Worm (Caenorhabditis elegans): Measurements from ENCODE around the gene C06G3.3.

The C06G3.3 gene

ce11 chrIV:7049672-7050206, 13.8 kb downstream of the C06G3.3 start, which contains the start of gene nhr-105 (continued):
- TF ChIP-seq ztf-6 (GFP tag; IDR thresholded peaks at IDR 0.05): no peak
- TF ChIP-seq sdz-38 (tag; optimal IDR thresholded peaks at IDR 0.05): no peak
- peak; percentile 56 for TF ChIP-seq attf-5 (GFP tag; optimal IDR thresholded peaks at IDR 0.05)
- TF ChIP-seq tlf-1 (GFP tag; optimal IDR thresholded peaks at IDR 0.05): peak; percentile 10
- no peak for TF ChIP-seq gei-17 (GFP tag; optimal IDR thresholded peaks at IDR 0.05)
- no peak for TF ChIP-seq ceh-27 (GFP tag; optimal IDR thresholded peaks at IDR 0.05)
- TF ChIP-seq nfya-2 (GFP tag; IDR thresholded peaks at IDR 0.05): no peak
- no peak for TF ChIP-seq unc-130 (GFP tag; optimal IDR thresholded peaks at IDR 0.05)
- TF ChIP-seq ceh-58 (GFP tag; IDR thresholded peaks at IDR 0.05): no peak
- TF ChIP-seq ceh-79 (tag; optimal IDR thresholded peaks at IDR 0.05): no peak
- TF ChIP-seq B0019.2 (GFP tag; conservative IDR thresholded peaks at IDR 0.05): no peak
- no peak for TF ChIP-seq zim-3 (tag; optimal IDR thresholded peaks at IDR 0.05)
- TF ChIP-seq zfh-2 (GFP tag; conservative IDR thresholded peaks at IDR 0.05): no peak
- TF ChIP-seq nfya-1 (tag; optimal IDR thresholded peaks at IDR 0.05; ENCODE audit: borderline replicate concordance, insufficient read depth): no peak
- peak; percentile 62 for TF ChIP-seq C06A6.2 (GFP tag; conservative IDR thresholded peaks at IDR 0.05)
- no peak for TF ChIP-seq die-1 (tag; optimal IDR thresholded peaks at IDR 0.05)
- no peak for TF ChIP-seq nhr-120 (GFP tag; IDR thresholded peaks at IDR 0.05)
- TF ChIP-seq egrh-3 (GFP tag; IDR thresholded peaks at IDR 0.05): no peak
- 0 out of 2 replicates have a peak, but pooled peaks have one; percentile 24 for TF ChIP-seq B0336.3 (GFP tag; IDR thresholded peaks at IDR 0.05)
- peak; percentile 9 for TF ChIP-seq ztf-18 (tag; optimal IDR thresholded peaks at IDR 0.05)
- TF ChIP-seq madf-8 (GFP tag; conservative IDR thresholded peaks at IDR 0.05): no peak
- no peak for TF ChIP-seq hlh-26 (GFP tag; conservative IDR thresholded peaks at IDR 0.05)
- TF ChIP-seq sea-2 (GFP tag; IDR thresholded peaks at IDR 0.05): no peak
- no peak for TF ChIP-seq rec-8 (tag; optimal IDR thresholded peaks at IDR 0.05)
- TF ChIP-seq ceh-91 (GFP tag; IDR thresholded peaks at IDR 0.05): no peak
- TF ChIP-seq F37B4.10 (GFP tag; IDR thresholded peaks at IDR 0.05): no peak
- TF ChIP-seq hlh-12 (tag; optimal IDR thresholded peaks at IDR 0.05): no peak
- peak; percentile 36 for TF ChIP-seq ama-1 (optimal IDR thresholded peaks at IDR 0.05)
- no peak for TF ChIP-seq ama-1 (GFP tag; optimal IDR thresholded peaks at IDR 0.05)
- TF ChIP-seq akir-1 (GFP tag; optimal IDR thresholded peaks at IDR 0.05): no peak
- no peak for TF ChIP-seq hrde-1 (tag; optimal IDR thresholded peaks at IDR 0.05; ENCODE audit: borderline replicate concordance)
- TF ChIP-seq F57C9.4 (tag; optimal IDR thresholded peaks at IDR 0.05): no peak
- no peak for TF ChIP-seq tbx-9 (tag; optimal IDR thresholded peaks at IDR 0.05; ENCODE audit: borderline replicate concordance)
- no peak for TF ChIP-seq T07F8.4 (tag; optimal IDR thresholded peaks at IDR 0.05)
- no peak for TF ChIP-seq B0035.1 (tag; optimal IDR thresholded peaks at IDR 0.05)
- TF ChIP-seq let-526 (GFP tag; IDR thresholded peaks at IDR 0.05): no peak
- TF ChIP-seq snpc-1.3 (tag; optimal IDR thresholded peaks at IDR 0.05; ENCODE audit: insufficient read depth): no peak
- TF ChIP-seq lir-1 (GFP tag; conservative IDR thresholded peaks at IDR 0.05): no peak
- TF ChIP-seq lsy-27 (tag; optimal IDR thresholded peaks at IDR 0.05; ENCODE audit: borderline replicate concordance, insufficient read depth): no peak
- TF ChIP-seq F49E8.2 (tag; optimal IDR thresholded peaks at IDR 0.05; ENCODE audit: insufficient read depth): no peak
- no peak for TF ChIP-seq Y56A3A.18 (GFP tag; IDR thresholded peaks at IDR 0.05)
- no peak for TF ChIP-seq D2030.7 (GFP tag; IDR thresholded peaks at IDR 0.05)
- no peak for TF ChIP-seq ekl-4 (GFP tag; IDR thresholded peaks at IDR 0.05)
- TF ChIP-seq C17E4.6 (GFP tag; IDR thresholded peaks at IDR 0.05): no peak
- TF ChIP-seq mel-28 (tag; optimal IDR thresholded peaks at IDR 0.05; ENCODE audit: borderline replicate concordance): no peak
- TF ChIP-seq F39B2.1 (GFP tag; IDR thresholded peaks at IDR 0.05): no peak
- TF ChIP-seq dpff-1 (tag; optimal IDR thresholded peaks at IDR 0.05): no peak
- no peak for TF ChIP-seq xnd-1 (tag; optimal IDR thresholded peaks at IDR 0.05)
- TF ChIP-seq B0261.1 (tag; optimal IDR thresholded peaks at IDR 0.05): no peak

All from whole organism, young adult.